Worm (Caenorhabditis elegans) whole organism, L3 larva: ENCODE results near the gene F59B1.2.

Experiments
- ZK546.5 ChIP-seq: sonication (generic microtip); optimal IDR thresholded peaks from 2 replicates; lab custom pipeline; 2017; ENCODE audit warnings: missing biosample characterization, missing genetic modification characterization
- aly-2 ChIP-seq: fragments of 150-350 bp; optimal IDR thresholded peaks from 2 replicates; lab custom pipeline; 2014; ENCODE audit warnings: missing biosample characterization, missing genetic modification characterization
- ama-1 ChIP-seq: fragments of 150-350 bp; optimal IDR thresholded peaks from 2 replicates; lab custom pipeline; 2018
- ceh-28 ChIP-seq: fragments of 150-350 bp; optimal IDR thresholded peaks from 2 replicates; lab custom pipeline; 2014; ENCODE audit warnings: missing biosample characterization, missing genetic modification reagents, missing genetic modification characterization
- ceh-9 ChIP-seq: sonication (generic microtip); optimal IDR thresholded peaks from 2 replicates; lab custom pipeline; 2018; ENCODE audit warnings: missing biosample characterization, missing genetic modification characterization
- egl-5 ChIP-seq: fragments of 150-350 bp; optimal IDR thresholded peaks from 2 replicates; lab custom pipeline; 2017; ENCODE audit warnings: missing biosample characterization, missing genetic modification reagents, missing genetic modification characterization, inconsistent platforms
- elt-2 ChIP-seq: sonication (generic microtip); optimal IDR thresholded peaks from 2 replicates; lab custom pipeline; 2016; ENCODE audit warnings: missing genetic modification reagents, mild to moderate bottlenecking, missing genetic modification characterization, missing compliant biosample characterization
- elt-3 ChIP-seq, 3 experiments: fragments of 150-350 bp in 1 of 3; sonication (generic microtip) in 2 of 3; optimal IDR thresholded peaks; 2 replicates in 2 of 3; 4 replicates in 1 of 3; lab custom pipeline; 2014 to 2017; ENCODE audit warnings: missing biosample characterization in 3 of 3, missing genetic modification characterization in 3 of 3
- fkh-10 ChIP-seq: sonication (generic microtip); optimal IDR thresholded peaks from 2 replicates; lab custom pipeline; 2017; ENCODE audit warnings: missing biosample characterization, missing genetic modification reagents, missing genetic modification characterization
- fkh-2 ChIP-seq: fragments of 150-350 bp; optimal IDR thresholded peaks from 2 replicates; lab custom pipeline; 2014; ENCODE audit warnings: missing biosample characterization, missing genetic modification reagents, missing genetic modification characterization
- jun-1 ChIP-seq: fragments of 150-350 bp; optimal IDR thresholded peaks from 2 replicates; lab custom pipeline; 2014; ENCODE audit warnings: missing biosample characterization, missing genetic modification reagents, missing genetic modification characterization
- lin-39 ChIP-seq: fragments of 150-350 bp; optimal IDR thresholded peaks from 2 replicates; lab custom pipeline; 2018; ENCODE audit warnings: missing biosample characterization, missing genetic modification reagents, missing genetic modification characterization
- mdl-1 ChIP-seq: fragments of 150-350 bp; optimal IDR thresholded peaks from 2 replicates; lab custom pipeline; 2014; ENCODE audit warnings: missing biosample characterization, missing genetic modification characterization
- mml-1 ChIP-seq: fragments of 150-350 bp; sonication (generic microtip); optimal IDR thresholded peaks from 3 replicates; lab custom pipeline; 2014; ENCODE audit warnings: missing biosample characterization, missing genetic modification characterization
- nfya-1 ChIP-seq: sonication (generic microtip); optimal IDR thresholded peaks from 2 replicates; lab custom pipeline; 2017; ENCODE audit warnings: missing genetic modification characterization, mild to moderate bottlenecking, missing compliant biosample characterization, antibody characterized with exemption, moderate library complexity; ENCODE audit not compliant: insufficient read depth
- nhr-12 ChIP-seq: fragments of 150-350 bp; optimal IDR thresholded peaks from 2 replicates; lab custom pipeline; 2014; ENCODE audit warnings: missing biosample characterization, missing genetic modification characterization
- nhr-23 ChIP-seq: fragments of 150-350 bp; optimal IDR thresholded peaks from 2 replicates; lab custom pipeline; 2014; ENCODE audit warnings: missing biosample characterization, missing genetic modification reagents, missing genetic modification characterization
- nhr-237 ChIP-seq: fragments of 150-350 bp; optimal IDR thresholded peaks from 2 replicates; lab custom pipeline; 2014; ENCODE audit warnings: missing biosample characterization, missing genetic modification characterization
- nhr-25 ChIP-seq: sonication (generic microtip); optimal IDR thresholded peaks from 2 replicates; lab custom pipeline; 2017; ENCODE audit warnings: missing biosample characterization, missing genetic modification characterization
- nhr-28 ChIP-seq: fragments of 150-350 bp; optimal IDR thresholded peaks from 2 replicates; lab custom pipeline; 2014; ENCODE audit warnings: missing biosample characterization, missing genetic modification characterization
- nhr-43 ChIP-seq: sonication (generic microtip); optimal IDR thresholded peaks from 2 replicates; lab custom pipeline; 2016; ENCODE audit warnings: mild to moderate bottlenecking, missing genetic modification characterization, missing compliant biosample characterization; ENCODE audit not compliant: poor library complexity, severe bottlenecking
- nhr-76 ChIP-seq: fragments of 150-350 bp; sonication (generic microtip); optimal IDR thresholded peaks from 5 replicates; lab custom pipeline; 2014; ENCODE audit warnings: missing biosample characterization, missing genetic modification characterization
- nhr-77 ChIP-seq: fragments of 150-350 bp; optimal IDR thresholded peaks from 2 replicates; lab custom pipeline; 2014; ENCODE audit warnings: missing biosample characterization, missing genetic modification characterization
- pha-4 ChIP-seq: fragments of 150-350 bp; optimal IDR thresholded peaks from 2 replicates; lab custom pipeline; 2014; ENCODE audit warnings: missing biosample characterization, missing genetic modification reagents, missing genetic modification characterization
- pqm-1 ChIP-seq: fragments of 150-350 bp; optimal IDR thresholded peaks from 2 replicates; lab custom pipeline; 2017; ENCODE audit warnings: missing biosample characterization, missing genetic modification characterization, inconsistent platforms
- skn-1 ChIP-seq: fragments of 150-350 bp; optimal IDR thresholded peaks from 2 replicates; lab custom pipeline; 2014; ENCODE audit warnings: missing biosample characterization, missing genetic modification characterization
- snpc-4 ChIP-seq: fragments of 150-350 bp; optimal IDR thresholded peaks from 2 replicates; lab custom pipeline; 2014; ENCODE audit warnings: missing biosample characterization, missing genetic modification characterization
- tbx-2 ChIP-seq: sonication (generic microtip); optimal IDR thresholded peaks from 2 replicates; lab custom pipeline; 2016; ENCODE audit warnings: mild to moderate bottlenecking, missing genetic modification characterization, missing compliant biosample characterization
- unc-39 ChIP-seq: sonication (generic microtip); optimal IDR thresholded peaks from 4 replicates; lab custom pipeline; 2017; ENCODE audit warnings: missing biosample characterization, missing genetic modification characterization
- unc-62 ChIP-seq: fragments of 150-350 bp; sonication (generic microtip); optimal IDR thresholded peaks from 4 replicates; lab custom pipeline; 2014; ENCODE audit warnings: missing biosample characterization, missing genetic modification reagents, missing genetic modification characterization
- ztf-4 ChIP-seq: fragments of 150-350 bp; optimal IDR thresholded peaks from 2 replicates; lab custom pipeline; 2014; ENCODE audit warnings: missing biosample characterization, missing genetic modification characterization

Gene F59B1.2

DNA sequence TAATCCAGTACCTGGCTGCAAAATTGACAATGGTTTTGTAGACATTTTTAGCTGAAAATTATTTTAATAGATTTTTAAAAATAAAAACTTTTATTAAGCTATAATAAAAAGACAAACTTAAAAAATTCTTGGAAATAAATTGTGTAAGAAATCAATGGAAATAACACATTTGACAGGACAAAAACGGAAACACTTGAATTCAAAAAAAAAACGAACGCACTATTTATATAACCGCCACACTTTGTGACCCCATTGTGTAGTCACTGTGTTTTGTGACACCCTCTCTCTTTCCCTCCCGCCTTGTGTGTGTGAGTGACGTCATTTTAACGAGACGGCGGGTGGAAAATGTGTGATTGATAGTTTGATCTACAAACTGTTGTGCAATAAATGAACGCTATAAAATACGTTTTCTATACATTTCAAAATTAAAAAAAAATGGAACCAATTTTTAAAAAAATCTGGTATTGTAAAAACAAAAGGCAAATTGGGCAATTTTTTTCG, 11.1 kb downstream of the F59B1.2 start, which contains the start of gene F59B1.8 (continued):
- TF ChIP-seq nhr-23 (tag; lab: Kevin White, UChicago) (peak; percentile 55), fkh-10 (no peak), mdl-1 (tag; lab: Kevin White, UChicago) (no peak)

DNA sequence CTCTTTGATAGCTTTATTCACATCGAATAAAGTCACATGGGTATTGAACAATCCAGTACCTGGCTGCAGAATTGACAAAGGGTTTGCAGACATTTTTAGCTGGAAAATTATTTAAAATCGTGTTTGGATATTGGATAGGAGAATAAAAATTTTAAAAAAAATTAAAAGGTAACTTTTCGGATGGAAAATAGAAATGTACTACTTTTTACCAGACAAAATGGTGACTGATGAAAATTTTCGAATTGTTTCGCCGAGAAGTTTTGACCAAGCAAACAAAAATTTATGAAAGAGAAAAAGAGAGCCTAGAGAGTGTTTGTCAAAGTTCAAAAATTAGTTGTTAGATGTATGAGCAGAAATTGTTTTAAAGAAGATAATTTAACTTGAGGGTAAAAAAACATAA, 14.7 kb downstream of the F59B1.2 start, which contains the start of gene F59B1.10:
Gene F59B1.10 (minus strand): TSS at position 101 of the 400 bp plus-strand sequence.
- TF ChIP-seq nhr-77: no peak
- no peak for TF ChIP-seq nhr-25 (tag; lab: Kevin White, UChicago)
- TF ChIP-seq fkh-2: no peak
- TF ChIP-seq lin-39 (tag; lab: Kevin White, UChicago): no peak
- no peak for TF ChIP-seq ZK546.5 (tag; lab: Kevin White, UChicago)
- TF ChIP-seq nhr-76 (tag; lab: Kevin White, UChicago): no peak

DNA sequence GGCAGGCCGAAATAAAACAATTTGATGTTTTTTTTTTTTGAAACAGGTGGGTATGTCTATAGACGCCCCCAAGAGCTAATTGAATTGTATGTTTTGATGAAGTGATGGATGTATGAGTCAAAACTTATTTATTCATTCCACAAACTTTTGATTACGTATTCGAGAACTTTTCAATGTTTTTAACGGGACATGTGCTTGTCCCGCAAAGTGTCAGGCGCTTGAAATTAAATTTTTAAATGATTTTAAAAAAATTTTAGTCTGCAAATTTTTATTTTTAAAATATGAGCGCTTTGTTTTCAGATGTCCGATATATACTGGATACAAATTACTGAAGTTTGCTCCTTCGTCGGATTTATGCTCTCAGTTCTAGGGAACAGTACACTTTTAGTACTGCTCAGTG, 16.3 kb downstream of the F59B1.2 start, which contains the start of gene str-114:
Gene str-114 (plus strand): TSS at position 301 of the 400 bp plus-strand sequence.
- TF ChIP-seq snpc-4 (tag; lab: Kevin White, UChicago) (no peak), skn-1 (tag; lab: Kevin White, UChicago) (no peak), tbx-2 (tag; lab: Kevin White, UChicago) (no peak), nhr-12 (no peak), ceh-9 (tag; lab: Kevin White, UChicago) (no peak), fkh-2 (no peak), unc-39 (tag; lab: Kevin White, UChicago) (no peak), elt-3 (tag; optimal IDR thresholded peaks at IDR 0.05; lab: Kevin White, UChicago) (no peak), ztf-4 (tag; lab: Kevin White, UChicago) (no peak), ceh-28 (tag; lab: Kevin White, UChicago) (no peak), pha-4 (tag; lab: Kevin White, UChicago) (no peak), egl-5 (tag; lab: Kevin White, UChicago) (no peak), aly-2 (tag; lab: Kevin White, UChicago) (no peak)

DNA sequence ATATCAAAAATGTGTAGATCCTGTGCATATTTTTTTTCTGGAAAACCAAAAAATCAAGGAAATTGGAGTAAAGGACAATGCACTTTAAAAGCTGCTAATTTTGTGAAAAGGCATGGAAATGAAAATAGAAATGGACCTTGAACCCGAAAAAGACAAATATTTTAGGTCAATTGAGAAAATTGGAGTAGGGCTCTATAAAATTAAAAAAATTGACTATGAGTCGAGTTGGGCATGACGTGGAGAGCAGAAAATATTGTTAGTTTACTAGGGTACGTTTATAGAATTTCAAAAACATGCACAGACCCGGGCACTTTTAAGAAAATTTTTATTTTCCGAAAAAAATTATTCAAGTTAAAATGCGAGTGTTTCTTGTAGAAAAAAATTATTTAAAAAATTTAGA, 26.3 kb downstream of the F59B1.2 start, which contains the start of gene acr-23:
Gene acr-23 (minus strand): TSS at position 101 of the 400 bp plus-strand sequence.
- TF ChIP-seq ceh-28 (tag; lab: Kevin White, UChicago) (no peak), pqm-1 (tag; lab: Kevin White, UChicago) (no peak), ama-1 (no peak), nhr-25 (tag; lab: Kevin White, UChicago) (no peak), elt-3 (tag; optimal IDR thresholded peaks at IDR 0.05; lab: Kevin White, UChicago) (no peak), jun-1 (tag; lab: Kevin White, UChicago) (no peak), unc-62 (GFP tag; lab: Kevin White, UChicago) (no peak), mml-1 (tag; lab: Kevin White, UChicago) (no peak), nhr-237 (tag; lab: Kevin White, UChicago) (no peak), fkh-2 (no peak), nhr-43 (tag; lab: Kevin White, UChicago) (no peak), elt-2 (tag; lab: Kevin White, UChicago) (no peak), nhr-77 (no peak)
- TF ChIP-seq, all 47 proteins: peak for 0

DNA sequence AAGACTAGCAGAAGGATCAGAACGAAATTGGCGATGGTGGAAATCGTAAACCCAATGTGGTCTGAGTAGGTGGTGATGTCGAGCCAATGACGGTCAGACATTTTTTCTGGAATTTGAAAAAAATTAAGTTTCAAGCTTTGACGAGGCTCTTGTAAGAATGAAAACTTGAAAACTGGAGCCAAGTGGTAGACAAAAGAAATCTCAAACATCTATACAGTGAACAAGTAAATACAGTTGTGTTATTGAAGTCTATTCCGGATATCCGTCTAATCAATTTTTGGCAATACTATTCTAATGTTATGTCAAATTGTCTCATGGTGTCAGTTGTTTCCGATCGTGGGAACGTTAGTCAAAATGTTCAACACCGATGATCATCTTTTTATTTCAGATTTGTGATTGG, 33.7 kb downstream of the F59B1.2 start, which contains the start of gene str-113:
Gene str-113 (minus strand): TSS at position 101 of the 400 bp plus-strand sequence.
- TF ChIP-seq mdl-1 (tag; lab: Kevin White, UChicago) (no peak), nfya-1 (tag; lab: Kevin White, UChicago) (no peak)

DNA sequence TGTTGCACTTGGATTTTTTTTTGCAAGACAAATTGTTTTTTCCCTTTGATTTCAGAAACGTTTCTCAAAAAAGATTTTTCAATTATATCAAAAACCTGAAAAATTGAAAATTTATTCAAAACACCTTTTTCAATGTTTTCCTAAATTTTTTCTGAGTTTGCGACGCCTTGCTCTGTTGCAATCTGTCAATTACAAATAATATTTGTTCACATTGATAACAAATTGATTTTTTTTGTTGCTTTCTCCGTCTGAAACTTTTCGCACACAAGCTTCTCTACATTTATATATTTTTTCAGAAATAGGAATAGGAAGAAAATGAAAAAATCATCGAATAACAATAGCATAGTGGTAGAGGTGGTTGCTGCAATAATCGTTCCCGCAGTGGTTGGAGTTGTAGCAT, 35.3 kb downstream of the F59B1.2 start, which contains the start of gene Y39H10B.2:
Gene Y39H10B.2 (plus strand): TSS at position 301 of the 400 bp plus-strand sequence.
- TF ChIP-seq ama-1 (no peak), nhr-28 (tag; lab: Kevin White, UChicago) (no peak)
